Worm (Caenorhabditis elegans) whole organism, early embryonic: ENCODE measurements around the gene Y22D7AR.6.

Source experiments
- B0310.2 ChIP-seq: sonication (generic microtip); optimal IDR thresholded peaks from 2 replicates; lab custom pipeline; 2016; ENCODE audit warnings: mild to moderate bottlenecking, missing genetic modification characterization, missing compliant biosample characterization
- ama-1 ChIP-seq: fragments of 150-350 bp; optimal IDR thresholded peaks from 2 replicates; lab custom pipeline; 2014
- ceh-13 ChIP-seq: fragments of 200-800 bp; sonication (Bioruptor generic); optimal IDR thresholded peaks from 2 replicates; lab custom pipeline; 2018; ENCODE audit warnings: mild to moderate bottlenecking, missing genetic modification characterization, missing compliant biosample characterization
- ceh-36 ChIP-seq: sonication (generic microtip); optimal IDR thresholded peaks from 2 replicates; lab custom pipeline; 2016; ENCODE audit warnings: missing genetic modification characterization, inconsistent platforms, missing compliant biosample characterization
- flt-1 ChIP-seq: fragments of 200-800 bp; sonication (Bioruptor generic); IDR thresholded peaks from 2 replicates; pipeline ENCODE4 v1.3.6; 2022; ENCODE audit warnings: missing genetic modification characterization, missing compliant biosample characterization
- hmbx-1 ChIP-seq: sonication (generic microtip); optimal IDR thresholded peaks from 2 replicates; lab custom pipeline; 2016; ENCODE audit warnings: mild to moderate bottlenecking, missing genetic modification characterization, missing compliant biosample characterization
- hnd-1 ChIP-seq: sonication (generic microtip); optimal IDR thresholded peaks from 2 replicates; lab custom pipeline; 2016; ENCODE audit warnings: missing genetic modification characterization, missing compliant biosample characterization
- pes-1 ChIP-seq: fragments of 200-800 bp; sonication (Bioruptor generic); IDR thresholded peaks from 2 replicates; pipeline ENCODE4 v1.3.6; 2022; ENCODE audit warnings: missing genetic modification reagents, missing genetic modification characterization, missing compliant biosample characterization
- scrt-1 ChIP-seq: fragments of 200-800 bp; sonication (Bioruptor generic); IDR thresholded peaks from 2 replicates; pipeline ENCODE4 v1.3.6; 2022; ENCODE audit warnings: missing genetic modification characterization, missing compliant biosample characterization
- sea-1 ChIP-seq: fragments of 200-800 bp; sonication (Bioruptor generic); conservative IDR thresholded peaks from 2 replicates; pipeline ENCODE4 v1.3.6; 2022; ENCODE audit warnings: missing genetic modification characterization, missing compliant biosample characterization
- tbx-11 ChIP-seq: fragments of 200-800 bp; sonication (Bioruptor generic); IDR thresholded peaks from 2 replicates; pipeline ENCODE4 v1.3.6; 2022; ENCODE audit warnings: missing genetic modification characterization, missing compliant biosample characterization
- tbx-37 ChIP-seq: fragments of 200-800 bp; sonication (Bioruptor generic); conservative IDR thresholded peaks from 2 replicates; pipeline ENCODE4 v1.3.6; 2022; ENCODE audit warnings: missing genetic modification reagents, missing genetic modification characterization, missing compliant biosample characterization
- tra-4 ChIP-seq: sonication (generic microtip); optimal IDR thresholded peaks from 2 replicates; lab custom pipeline; 2017; ENCODE audit warnings: missing genetic modification characterization, missing compliant biosample characterization

DNA sequence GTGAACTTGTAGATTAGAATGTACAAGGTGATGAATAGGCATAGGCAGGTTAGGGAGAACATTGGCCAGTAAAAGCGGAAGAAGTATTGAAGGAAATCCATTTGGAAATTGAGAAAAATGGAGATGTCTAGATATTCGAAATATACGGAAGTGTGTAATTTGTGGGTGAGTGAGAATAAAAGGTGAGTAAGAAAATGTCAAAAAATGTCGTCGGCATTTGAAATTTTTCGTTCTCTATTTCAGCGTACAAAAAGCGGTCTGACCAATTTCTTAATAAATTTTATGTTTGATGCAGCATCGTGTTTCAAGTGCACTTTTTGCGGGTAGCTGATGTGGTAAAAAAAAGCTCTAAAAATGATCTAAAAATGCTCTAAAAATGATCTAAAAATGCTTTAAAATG, 18.5 kb upstream of the Y22D7AR.6 start, which contains the start of gene srd-64:
- TF ChIP-seq ama-1 (lab: Kevin White, UChicago) (no peak), scrt-1 (GFP tag; lab: Robert Waterston, UW) (no peak), pes-1 (GFP tag; lab: Robert Waterston, UW) (no peak), hnd-1 (tag; lab: Kevin White, UChicago) (no peak), tbx-11 (GFP tag; lab: Robert Waterston, UW) (no peak), flt-1 (GFP tag; lab: Robert Waterston, UW) (no peak), hmbx-1 (tag; lab: Kevin White, UChicago) (no peak), tbx-37 (GFP tag; lab: Robert Waterston, UW) (no peak), ceh-13 (GFP tag; lab: Kevin White, UChicago) (no peak), B0310.2 (no peak), tra-4 (no peak), ceh-36 (tag; lab: Kevin White, UChicago) (no peak), sea-1 (GFP tag; lab: Robert Waterston, UW) (no peak)
